Worm (Caenorhabditis elegans) whole organism, young adult: ENCODE data around the gene Y39A1A.21.

Source experiments
- B0336.3 ChIP-seq: fragments of 200-800 bp; sonication (Bioruptor generic); IDR thresholded peaks from 2 replicates; pipeline ENCODE4 v1.3.6; 2022; ENCODE audit warnings: missing genetic modification characterization, missing compliant biosample characterization
- F23B12.7 ChIP-seq: sonication (generic microtip); optimal IDR thresholded peaks from 2 replicates; lab custom pipeline; 2017; ENCODE audit warnings: missing genetic modification characterization, mild to moderate bottlenecking, missing compliant biosample characterization, antibody characterized with exemption, moderate library complexity; ENCODE audit not compliant: insufficient read depth
- F33H1.4 ChIP-seq: fragments of 200-800 bp; sonication (Bioruptor generic); IDR thresholded peaks from 2 replicates; pipeline ENCODE4 v1.3.6; 2022; ENCODE audit warnings: missing genetic modification reagents, missing genetic modification characterization, missing compliant biosample characterization
- F55B11.4 ChIP-seq: sonication (generic microtip); optimal IDR thresholded peaks from 2 replicates; lab custom pipeline; 2016; ENCODE audit warnings: missing compliant biosample characterization, missing genetic modification characterization, borderline replicate concordance; ENCODE audit not compliant: insufficient read depth
- K11D2.4 ChIP-seq: fragments of 200-800 bp; sonication (Bioruptor generic); IDR thresholded peaks from 2 replicates; pipeline ENCODE4 v1.3.6; 2022; ENCODE audit warnings: missing genetic modification reagents, missing genetic modification characterization, missing compliant biosample characterization
- Y53G8AR.9 ChIP-seq: fragments of 200-800 bp; sonication (Bioruptor generic); conservative IDR thresholded peaks from 2 replicates; pipeline ENCODE4 v1.3.6; 2022; ENCODE audit warnings: missing genetic modification reagents, missing genetic modification characterization, missing compliant biosample characterization
- Y79H2A.3 ChIP-seq: fragments of 200-800 bp; sonication (Bioruptor generic); conservative IDR thresholded peaks from 2 replicates; pipeline ENCODE4 v1.3.6; 2022; ENCODE audit warnings: missing genetic modification reagents, missing genetic modification characterization, missing compliant biosample characterization
- Y95B8A.8 ChIP-seq: fragments of 200-800 bp; sonication (Bioruptor generic); IDR thresholded peaks from 2 replicates; pipeline ENCODE4 v1.3.6; 2022; ENCODE audit warnings: missing genetic modification reagents, missing genetic modification characterization, missing compliant biosample characterization
- aptf-2 ChIP-seq: fragments of 200-800 bp; sonication (Bioruptor generic); conservative IDR thresholded peaks from 2 replicates; pipeline ENCODE4 v1.3.6; 2022; ENCODE audit warnings: missing genetic modification reagents, missing genetic modification characterization, missing compliant biosample characterization
- aptf-3 ChIP-seq: fragments of 200-800 bp; sonication (Bioruptor generic); IDR thresholded peaks from 2 replicates; pipeline ENCODE4 v1.3.6; 2022; ENCODE audit warnings: missing genetic modification characterization, missing compliant biosample characterization
- bed-1 ChIP-seq: fragments of 200-800 bp; sonication (Bioruptor generic); IDR thresholded peaks from 2 replicates; pipeline ENCODE4 v1.3.6; 2022; ENCODE audit warnings: missing genetic modification reagents, missing genetic modification characterization, missing compliant biosample characterization
- cebp-1 ChIP-seq, 2 experiments: fragments of 200-800 bp in 1 of 2; sonication (Bioruptor generic) in 1 of 2; sonication (generic microtip) in 1 of 2; IDR thresholded peaks in 1 of 2; optimal IDR thresholded peaks in 1 of 2; 2 replicates each; pipeline versions ENCODE4 v1.3.6 to Lab custom; 2017 to 2022; ENCODE audit warnings: missing compliant biosample characterization in 2 of 2, missing genetic modification characterization in 2 of 2, mild to moderate bottlenecking in 1 of 2, missing genetic modification reagents in 1 of 2, moderate library complexity in 1 of 2
- cebp-2 ChIP-seq: fragments of 200-800 bp; sonication (Bioruptor generic); IDR thresholded peaks from 2 replicates; pipeline ENCODE4 v1.3.6; 2022; ENCODE audit warnings: missing genetic modification characterization, missing compliant biosample characterization
- ceh-79 ChIP-seq: sonication (generic microtip); optimal IDR thresholded peaks from 2 replicates; lab custom pipeline; 2017; ENCODE audit warnings: mild to moderate bottlenecking, missing genetic modification characterization, missing compliant biosample characterization
- ceh-91 ChIP-seq: fragments of 200-800 bp; sonication (Bioruptor generic); IDR thresholded peaks from 2 replicates; pipeline ENCODE4 v1.3.6; 2022; ENCODE audit warnings: missing genetic modification reagents, missing genetic modification characterization, missing compliant biosample characterization
- dox-1 ChIP-seq: fragments of 200-800 bp; sonication (Bioruptor generic); IDR thresholded peaks from 2 replicates; pipeline ENCODE4 v1.3.6; 2022; ENCODE audit warnings: missing genetic modification reagents, missing genetic modification characterization, missing compliant biosample characterization
- egl-44 ChIP-seq: fragments of 200-800 bp; sonication (Bioruptor generic); IDR thresholded peaks from 2 replicates; pipeline ENCODE4 v1.3.6; 2022; ENCODE audit warnings: missing genetic modification reagents, missing genetic modification characterization, missing compliant biosample characterization
- egrh-3 ChIP-seq: fragments of 200-800 bp; sonication (Bioruptor generic); IDR thresholded peaks from 2 replicates; pipeline ENCODE4 v1.3.6; 2022; ENCODE audit warnings: missing genetic modification reagents, missing genetic modification characterization, missing compliant biosample characterization
- him-1 ChIP-seq: sonication (generic microtip); optimal IDR thresholded peaks from 2 replicates; lab custom pipeline; 2016; ENCODE audit warnings: missing genotype, missing genetic modification reagents, missing genetic modification characterization, missing compliant biosample characterization
- hsf-1 ChIP-seq: fragments of 200-800 bp; sonication (Bioruptor generic); IDR thresholded peaks from 2 replicates; pipeline ENCODE4 v1.3.6; 2022; ENCODE audit warnings: missing genetic modification reagents, missing genetic modification characterization, missing compliant biosample characterization
- lin-35 ChIP-seq, 3 experiments: fragments of 150-350 bp in 2 of 3; sonication (generic microtip) in 1 of 3; optimal IDR thresholded peaks; 2 replicates each; lab custom pipeline; 2014 to 2018; ENCODE audit warnings: missing biosample characterization in 3 of 3, missing genetic modification characterization in 3 of 3, missing genetic modification reagents in 3 of 3
- lin-54 ChIP-seq: fragments of 200-800 bp; sonication (Bioruptor generic); optimal IDR thresholded peaks from 2 replicates; lab custom pipeline; 2018; ENCODE audit warnings: mild to moderate bottlenecking, missing genetic modification characterization, missing compliant biosample characterization
- lir-1 ChIP-seq: fragments of 200-800 bp; sonication (Bioruptor generic); conservative IDR thresholded peaks from 2 replicates; pipeline ENCODE4 v1.3.6; 2022; ENCODE audit warnings: missing genetic modification reagents, missing genetic modification characterization, missing compliant biosample characterization
- madf-3 ChIP-seq: fragments of 200-800 bp; sonication (Bioruptor generic); IDR thresholded peaks from 2 replicates; pipeline ENCODE4 v1.3.6; 2022; ENCODE audit warnings: missing genetic modification reagents, missing genetic modification characterization, missing compliant biosample characterization
- nfyb-1 ChIP-seq: fragments of 200-800 bp; sonication (Bioruptor generic); IDR thresholded peaks from 2 replicates; pipeline ENCODE4 v1.3.6; 2022; ENCODE audit warnings: missing genetic modification reagents, missing genetic modification characterization, missing compliant biosample characterization
- nhr-80 ChIP-seq: sonication (generic microtip); optimal IDR thresholded peaks from 2 replicates; lab custom pipeline; 2016; ENCODE audit warnings: missing genetic modification characterization, missing compliant biosample characterization
- pbrm-1 ChIP-seq: fragments of 200-800 bp; sonication (Bioruptor generic); IDR thresholded peaks from 2 replicates; pipeline ENCODE4 v1.3.6; 2022; ENCODE audit warnings: missing genetic modification reagents, missing genetic modification characterization, missing compliant biosample characterization
- repo-1 ChIP-seq: sonication (generic microtip); optimal IDR thresholded peaks from 2 replicates; lab custom pipeline; 2017; ENCODE audit warnings: mild to moderate bottlenecking, missing genetic modification characterization, missing compliant biosample characterization
- sdz-38 ChIP-seq: sonication (generic microtip); optimal IDR thresholded peaks from 2 replicates; lab custom pipeline; 2016; ENCODE audit warnings: missing genotype, missing genetic modification characterization, missing compliant biosample characterization
- snpc-1.1 ChIP-seq: sonication (generic microtip); optimal IDR thresholded peaks from 2 replicates; lab custom pipeline; 2017; ENCODE audit warnings: missing genetic modification characterization, mild to moderate bottlenecking, missing compliant biosample characterization, antibody characterized with exemption, moderate library complexity, missing genotype, missing genetic modification reagents; ENCODE audit not compliant: insufficient read depth
- snpc-3.4 ChIP-seq: sonication (generic microtip); optimal IDR thresholded peaks from 2 replicates; lab custom pipeline; 2017; ENCODE audit warnings: missing genetic modification characterization, mild to moderate bottlenecking, missing compliant biosample characterization, antibody characterized with exemption, moderate library complexity, missing genotype, missing genetic modification reagents
- snpc-4 ChIP-seq, 5 experiments: fragments of 150-350 bp in 1 of 5; sonication (generic microtip) in 4 of 5; optimal IDR thresholded peaks; 2 replicates each; lab custom pipeline; 2014 to 2018; ENCODE audit warnings: missing genetic modification characterization in 5 of 5, missing biosample characterization in 3 of 5, antibody characterized with exemption in 2 of 5, mild to moderate bottlenecking in 2 of 5, missing compliant biosample characterization in 2 of 5, missing genotype in 2 of 5, moderate library complexity in 2 of 5, missing genetic modification reagents in 1 of 5
- tbp1 ChIP-seq: fragments of 200-800 bp; sonication (Bioruptor generic); optimal IDR thresholded peaks from 2 replicates; lab custom pipeline; 2018; ENCODE audit warnings: mild to moderate bottlenecking, missing genetic modification characterization, missing compliant biosample characterization
- unc-130 ChIP-seq: sonication (generic microtip); optimal IDR thresholded peaks from 2 replicates; lab custom pipeline; 2016; ENCODE audit warnings: missing genetic modification reagents, missing genetic modification characterization, missing compliant biosample characterization
- zim-3 ChIP-seq: sonication (generic microtip); optimal IDR thresholded peaks from 2 replicates; lab custom pipeline; 2017; ENCODE audit warnings: mild to moderate bottlenecking, missing genetic modification characterization, moderate library complexity, missing compliant biosample characterization
- ztf-28 ChIP-seq: fragments of 200-800 bp; sonication (Bioruptor generic); IDR thresholded peaks from 2 replicates; pipeline ENCODE4 v1.3.6; 2022; ENCODE audit warnings: missing genetic modification reagents, missing genetic modification characterization, missing compliant biosample characterization
- ztf-6 ChIP-seq: fragments of 200-800 bp; sonication (Bioruptor generic); IDR thresholded peaks from 2 replicates; pipeline ENCODE4 v1.3.6; 2022; ENCODE audit warnings: missing genetic modification reagents, missing genetic modification characterization, missing compliant biosample characterization

The Y39A1A.21 gene

DNA sequence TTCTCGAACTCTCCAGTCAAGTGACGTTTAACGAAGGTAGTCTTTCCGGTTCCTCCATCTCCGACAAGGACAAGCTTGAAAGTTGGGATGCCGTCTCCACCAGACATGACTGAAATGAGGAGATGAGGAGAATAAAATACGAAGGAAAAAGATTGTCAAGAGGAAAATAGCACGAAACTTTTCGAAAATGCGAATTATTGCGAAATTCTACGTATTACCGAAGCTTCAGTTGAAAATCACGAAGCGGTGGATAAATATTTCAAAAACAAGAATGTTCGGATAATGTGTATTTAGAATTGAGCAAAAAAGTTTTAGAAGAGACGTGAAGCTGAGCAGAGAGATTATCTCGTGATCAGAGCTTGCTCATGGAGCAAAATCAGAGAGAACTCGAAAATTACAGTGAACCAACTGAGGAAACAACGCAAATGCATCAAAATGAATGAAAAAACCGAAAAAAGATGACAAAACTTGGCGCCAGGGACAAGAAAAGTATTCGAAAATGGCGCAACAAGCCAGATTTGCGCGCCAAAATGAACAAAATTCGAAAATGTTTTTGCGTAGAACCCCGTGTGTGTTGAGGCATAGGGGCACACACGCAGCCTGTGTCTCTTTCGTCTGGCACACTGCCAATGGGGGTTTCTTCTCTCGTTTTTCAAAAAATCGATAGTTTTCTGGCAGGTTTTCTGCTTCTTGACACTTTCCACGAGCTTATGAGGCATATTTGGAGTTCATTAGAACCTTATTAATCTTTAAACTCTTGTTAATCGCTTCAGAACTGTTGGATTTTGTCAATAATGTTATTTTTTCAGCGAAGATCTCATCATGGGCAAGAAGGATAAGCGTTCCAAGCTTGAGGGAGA is 41.0 kb upstream of the Y39A1A.21 start, which contains the start of the genes ran-1 and dkc-1 (continued):
- TF ChIP-seq pbrm-1: peak; percentile 80
- no peak for TF ChIP-seq sdz-38 (tag; lab: Kevin White, UChicago)
- no peak for TF ChIP-seq ceh-79 (tag; lab: Kevin White, UChicago)
- peak; percentile 58; the same call in 1 of the 2 replicates for TF ChIP-seq cebp-1 (GFP tag; IDR thresholded peaks at IDR 0.05; lab: Robert Waterston, UW)
- TF ChIP-seq cebp-1 (tag; optimal IDR thresholded peaks at IDR 0.05; lab: Kevin White, UChicago): peak; percentile 90
- no peak for TF ChIP-seq zim-3
- peak; percentile 94 for TF ChIP-seq dox-1 (GFP tag; lab: Robert Waterston, UW)
- TF ChIP-seq egl-44 (GFP tag; lab: Robert Waterston, UW): 0 out of 2 replicates have a peak, but pooled peaks have one; percentile 44
- TF ChIP-seq lir-1 (GFP tag; lab: Robert Waterston, UW): 0 out of 2 replicates have a peak, but pooled peaks have one; percentile 29
- TF ChIP-seq aptf-2 (GFP tag; lab: Robert Waterston, UW): 0 out of 2 replicates have a peak, but pooled peaks have one; percentile 60
- no peak for TF ChIP-seq cebp-2
- TF ChIP-seq hsf-1 (GFP tag; lab: Robert Waterston, UW): peak; percentile 84
- TF ChIP-seq egrh-3: peak; percentile 53
- peak; percentile 84; the same call in 1 of the 2 replicates for TF ChIP-seq Y95B8A.8 (GFP tag; lab: Robert Waterston, UW)
- TF ChIP-seq snpc-1.1 (tag; lab: Kevin White, UChicago): peak; percentile 54
- TF ChIP-seq F55B11.4 (tag; lab: Kevin White, UChicago): no peak
- 0 out of 2 replicates have a peak, but pooled peaks have one; percentile 21 for TF ChIP-seq aptf-3 (GFP tag; lab: Robert Waterston, UW)
- TF ChIP-seq lin-35 (GFP tag; optimal IDR thresholded peaks at IDR 0.05; lab: Kevin White, UChicago): peak in 2 of 3 experiments; percentile 74 to 79
- TF ChIP-seq lin-54: peak; percentile 93
- TF ChIP-seq B0336.3: peak; percentile 90
- TF ChIP-seq F33H1.4 (GFP tag; lab: Robert Waterston, UW): peak; percentile 84
- TF ChIP-seq unc-130 (GFP tag; lab: Kevin White, UChicago): peak; percentile 81
- no peak for TF ChIP-seq K11D2.4 (GFP tag; lab: Robert Waterston, UW)
- peak; percentile 65 for TF ChIP-seq tbp1
- TF ChIP-seq ztf-28 (GFP tag; lab: Robert Waterston, UW): peak; percentile 43; the same call in 1 of the 2 replicates
- no peak for TF ChIP-seq bed-1 (GFP tag; lab: Robert Waterston, UW)
- TF ChIP-seq madf-3 (GFP tag; lab: Robert Waterston, UW): peak; percentile 86
- TF ChIP-seq repo-1 (tag; lab: Kevin White, UChicago): peak; percentile 4
- TF ChIP-seq F23B12.7 (tag; lab: Kevin White, UChicago): peak; percentile 58
- peak; percentile 91 for TF ChIP-seq snpc-3.4 (tag; lab: Kevin White, UChicago)
- 0 out of 2 replicates have a peak, but pooled peaks have one; percentile 7 for TF ChIP-seq Y79H2A.3
- TF ChIP-seq ztf-6 (GFP tag; lab: Robert Waterston, UW): no peak
- TF ChIP-seq snpc-4 (GFP tag; optimal IDR thresholded peaks at IDR 0.05; lab: Kevin White, UChicago): peak; percentile 35
- peak; percentile 31 to 52 (median 38) for TF ChIP-seq snpc-4 (tag; optimal IDR thresholded peaks at IDR 0.05; lab: Kevin White, UChicago)
- peak; percentile 79; the same call in 1 of the 2 replicates for TF ChIP-seq nfyb-1
- TF ChIP-seq ceh-91 (GFP tag; lab: Robert Waterston, UW): peak; percentile 95
- no peak for TF ChIP-seq him-1
- TF ChIP-seq Y53G8AR.9 (GFP tag; lab: Robert Waterston, UW): peak; percentile 84
- peak; percentile 24 for TF ChIP-seq nhr-80 (tag; lab: Kevin White, UChicago)
